Fruit fly (Drosophila melanogaster) whole organism, embryonic: Measurements from ENCODE around the gene Pp1-87B.

Experiments
- CG10209 ChIP-seq: fragments of 200-800 bp; sonication (Bioruptor generic); optimal IDR thresholded peaks from 3 replicates; lab custom pipeline; 2017; ENCODE audit warnings: missing biosample characterization, mild to moderate bottlenecking, missing genetic modification characterization, missing genetic modification reagents
- CG10565 ChIP-seq: fragments of 200-800 bp; sonication (Bioruptor generic); optimal IDR thresholded peaks from 3 replicates; lab custom pipeline; 2016; ENCODE audit warnings: missing biosample characterization, mild to moderate bottlenecking, missing genetic modification characterization
- CG11398 ChIP-seq: fragments of 200-800 bp; sonication (Bioruptor generic); optimal IDR thresholded peaks from 2 replicates; lab custom pipeline; 2016; ENCODE audit warnings: missing biosample characterization, missing genetic modification characterization
- CG11456 ChIP-seq: fragments of 200-800 bp; sonication (Bioruptor generic); IDR thresholded peaks from 3 replicates; pipeline ENCODE4 v1.3.6; 2022; ENCODE audit warnings: missing biosample characterization, missing genetic modification characterization
- CG1233 ChIP-seq: fragments of 200-800 bp; sonication (Bioruptor generic); optimal IDR thresholded peaks from 4 replicates; lab custom pipeline; 2018; ENCODE audit warnings: missing biosample characterization, mild to moderate bottlenecking, missing genetic modification characterization
- CG12769 ChIP-seq: fragments of 200-800 bp; sonication (Bioruptor generic); optimal IDR thresholded peaks from 2 replicates; lab custom pipeline; 2019; ENCODE audit warnings: missing biosample characterization, mild to moderate bottlenecking, missing genetic modification characterization, moderate library complexity
- CG15601 ChIP-seq: fragments of 200-800 bp; sonication (Bioruptor generic); optimal IDR thresholded peaks from 3 replicates; lab custom pipeline; 2019; ENCODE audit warnings: missing biosample characterization, mild to moderate bottlenecking, missing genetic modification characterization, moderate library complexity
- CG1647 ChIP-seq: fragments of 200-800 bp; sonication (Bioruptor generic); optimal IDR thresholded peaks from 3 replicates; lab custom pipeline; 2016; ENCODE audit warnings: missing biosample characterization, missing genetic modification characterization
- CG18599 ChIP-seq: fragments of 200-800 bp; sonication (Bioruptor generic); optimal IDR thresholded peaks from 3 replicates; lab custom pipeline; 2017; ENCODE audit warnings: missing biosample characterization, missing genetic modification characterization, mild to moderate bottlenecking, moderate library complexity, missing genetic modification reagents
- CG2120 ChIP-seq: fragments of 200-800 bp; sonication (Bioruptor generic); optimal IDR thresholded peaks from 3 replicates; lab custom pipeline; 2016; ENCODE audit warnings: missing biosample characterization, missing genetic modification characterization
- CG2202 ChIP-seq: fragments of 200-800 bp; sonication (Bioruptor generic); optimal IDR thresholded peaks from 2 replicates; lab custom pipeline; 2018; ENCODE audit warnings: missing biosample characterization, mild to moderate bottlenecking, missing genetic modification characterization
- CG30403 ChIP-seq: fragments of 200-800 bp; sonication (Bioruptor generic); optimal IDR thresholded peaks from 3 replicates; lab custom pipeline; 2016; ENCODE audit warnings: missing biosample characterization, missing genetic modification characterization
- CG5245 ChIP-seq: fragments of 200-800 bp; sonication (Bioruptor generic); optimal IDR thresholded peaks from 3 replicates; lab custom pipeline; 2016; ENCODE audit warnings: missing biosample characterization, missing genetic modification characterization
- CG7271 ChIP-seq: fragments of 200-800 bp; sonication (Bioruptor generic); optimal IDR thresholded peaks from 2 replicates; lab custom pipeline; 2018; ENCODE audit warnings: missing biosample characterization, mild to moderate bottlenecking, missing genetic modification characterization, moderate library complexity
- CG7745 ChIP-seq: fragments of 200-800 bp; sonication (Bioruptor generic); optimal IDR thresholded peaks from 2 replicates; lab custom pipeline; 2018; ENCODE audit warnings: missing biosample characterization, mild to moderate bottlenecking, missing genetic modification characterization, moderate library complexity
- CG7786 ChIP-seq: fragments of 200-800 bp; sonication (Bioruptor generic); optimal IDR thresholded peaks from 2 replicates; lab custom pipeline; 2016; ENCODE audit warnings: missing biosample characterization, missing genetic modification characterization
- CG8924 ChIP-seq: fragments of 200-800 bp; optimal IDR thresholded peaks from 3 replicates; lab custom pipeline; 2019; ENCODE audit warnings: missing biosample characterization, mild to moderate bottlenecking, missing genetic modification characterization, moderate library complexity
- D ChIP-seq, 2 experiments: fragments of 200-800 bp in 1 of 2; fragments of >200 bp in 1 of 2; sonication (Bioruptor generic) in 1 of 2; optimal IDR thresholded peaks; 2 replicates in 1 of 2; 3 replicates in 1 of 2; lab custom pipeline; 2017; ENCODE audit warnings: mild to moderate bottlenecking in 1 of 2, missing biosample characterization in 1 of 2, missing genetic modification characterization in 1 of 2, missing genetic modification reagents in 1 of 2
- Drgx ChIP-seq: fragments of 200-800 bp; sonication (Bioruptor generic); IDR thresholded peaks from 2 replicates; pipeline ENCODE4 v1.3.6; 2022; ENCODE audit warnings: missing biosample characterization, missing genetic modification characterization
- Ets97D ChIP-seq: fragments of 200-800 bp; sonication (Bioruptor generic); optimal IDR thresholded peaks from 3 replicates; lab custom pipeline; 2016; ENCODE audit warnings: missing biosample characterization, missing genetic modification characterization
- HHEX ChIP-seq: fragments of 200-800 bp; sonication (Bioruptor generic); optimal IDR thresholded peaks from 3 replicates; lab custom pipeline; 2017; ENCODE audit warnings: missing biosample characterization, mild to moderate bottlenecking, missing genetic modification characterization, missing genetic modification reagents
- Hey ChIP-seq: fragments of 200-800 bp; sonication (Bioruptor generic); optimal IDR thresholded peaks from 3 replicates; lab custom pipeline; 2018; ENCODE audit warnings: missing biosample characterization, mild to moderate bottlenecking, missing genetic modification characterization
- MBD-R2 ChIP-seq: fragments of 200-800 bp; sonication (Bioruptor generic); IDR thresholded peaks from 2 replicates; pipeline ENCODE4 v1.3.6; 2022; ENCODE audit warnings: missing biosample characterization, missing genetic modification characterization
- Myb ChIP-seq: fragments of 200-800 bp; sonication (Bioruptor generic); optimal IDR thresholded peaks from 2 replicates; lab custom pipeline; 2016; ENCODE audit warnings: missing biosample characterization, missing genetic modification characterization
- Opbp ChIP-seq: fragments of 200-800 bp; sonication (Bioruptor generic); IDR thresholded peaks from 3 replicates; pipeline ENCODE4 v1.3.6; 2022; ENCODE audit warnings: missing biosample characterization, missing genetic modification characterization; ENCODE audit not compliant: partially characterized antibody
- Optix ChIP-seq: fragments of 200-800 bp; sonication (Bioruptor generic); IDR thresholded peaks from 3 replicates; pipeline ENCODE4 v1.3.6; 2022; ENCODE audit warnings: missing biosample characterization, missing genetic modification characterization
- Ravus ChIP-seq: fragments of 200-800 bp; sonication (Bioruptor generic); IDR thresholded peaks from 2 replicates; pipeline ENCODE4 v1.3.6; 2022; ENCODE audit warnings: missing biosample characterization, missing genetic modification characterization
- Rx ChIP-seq: fragments of 200-800 bp; sonication (Bioruptor generic); IDR thresholded peaks from 2 replicates; pipeline ENCODE4 v1.3.6; 2022; ENCODE audit warnings: missing biosample characterization, missing genetic modification characterization
- Spps ChIP-seq: fragments of 200-800 bp; sonication (Bioruptor generic); optimal IDR thresholded peaks from 2 replicates; lab custom pipeline; 2018; ENCODE audit warnings: missing biosample characterization, mild to moderate bottlenecking, missing genetic modification characterization
- Sry-β ChIP-seq: fragments of 200-800 bp; sonication (Bioruptor generic); optimal IDR thresholded peaks from 2 replicates; lab custom pipeline; 2018; ENCODE audit warnings: missing biosample characterization, mild to moderate bottlenecking, missing genetic modification characterization, moderate library complexity
- abd-A ChIP-seq: fragments of 200-800 bp; sonication (Bioruptor generic); optimal IDR thresholded peaks from 3 replicates; lab custom pipeline; 2019; ENCODE audit warnings: missing biosample characterization, mild to moderate bottlenecking, missing genetic modification characterization, moderate library complexity
- btn ChIP-seq: fragments of 200-800 bp; sonication (Bioruptor generic); optimal IDR thresholded peaks from 2 replicates; lab custom pipeline; 2016; ENCODE audit warnings: missing biosample characterization, missing genetic modification characterization
- cg ChIP-seq: fragments of 200-800 bp; sonication (Bioruptor generic); optimal IDR thresholded peaks from 3 replicates; lab custom pipeline; 2019; ENCODE audit warnings: missing biosample characterization, mild to moderate bottlenecking, missing genetic modification characterization, moderate library complexity
- corto ChIP-seq: fragments of 200-800 bp; sonication (Bioruptor generic); optimal IDR thresholded peaks from 2 replicates; lab custom pipeline; 2016; ENCODE audit warnings: missing biosample characterization, mild to moderate bottlenecking, missing genetic modification characterization, moderate library complexity
- dm ChIP-seq: fragments of 200-800 bp; sonication (Bioruptor generic); optimal IDR thresholded peaks from 3 replicates; lab custom pipeline; 2016; ENCODE audit warnings: missing biosample characterization, missing genetic modification characterization
- eyg ChIP-seq: fragments of 200-800 bp; sonication (Bioruptor generic); optimal IDR thresholded peaks from 3 replicates; lab custom pipeline; 2016; ENCODE audit warnings: missing biosample characterization, missing genetic modification characterization
- gsb ChIP-seq: fragments of 200-800 bp; sonication (Bioruptor generic); IDR thresholded peaks from 2 replicates; pipeline ENCODE4 v1.3.6; 2022; ENCODE audit warnings: missing biosample characterization, missing genetic modification characterization
- hth ChIP-seq: fragments of >200 bp; optimal IDR thresholded peaks from 2 replicates; lab custom pipeline; 2017; ENCODE audit warnings: inconsistent platforms
- ind ChIP-seq: fragments of 200-800 bp; sonication (Bioruptor generic); optimal IDR thresholded peaks from 3 replicates; lab custom pipeline; 2016; ENCODE audit warnings: missing biosample characterization, missing genetic modification characterization
- lov ChIP-seq, 2 experiments: fragments of 200-800 bp in 1 of 2; fragments of >200 bp in 1 of 2; sonication (Bioruptor generic) in 1 of 2; IDR thresholded peaks in 1 of 2; optimal IDR thresholded peaks in 1 of 2; 2 replicates in 1 of 2; 3 replicates in 1 of 2; pipeline versions ENCODE4 v1.3.6 to Lab custom; 2017 to 2022; ENCODE audit warnings: missing biosample characterization in 1 of 2, missing genetic modification characterization in 1 of 2
- nerfin-1 ChIP-seq: fragments of 200-800 bp; sonication (Bioruptor generic); optimal IDR thresholded peaks from 3 replicates; lab custom pipeline; 2019; ENCODE audit warnings: missing biosample characterization, mild to moderate bottlenecking, missing genetic modification characterization, moderate library complexity
- slp2 ChIP-seq: fragments of 200-800 bp; sonication (Bioruptor generic); optimal IDR thresholded peaks from 2 replicates; lab custom pipeline; 2016; ENCODE audit warnings: missing biosample characterization, missing genetic modification characterization
- sna ChIP-seq: fragments of 200-800 bp; sonication (Bioruptor generic); IDR thresholded peaks from 2 replicates; pipeline ENCODE4 v1.3.6; 2022; ENCODE audit warnings: missing biosample characterization, missing genetic modification characterization; ENCODE audit not compliant: partially characterized antibody
- sqz ChIP-seq: fragments of 200-800 bp; sonication (Bioruptor generic); optimal IDR thresholded peaks from 3 replicates; lab custom pipeline; 2018; ENCODE audit warnings: missing biosample characterization, mild to moderate bottlenecking, missing genetic modification characterization
- sug ChIP-seq: fragments of 200-800 bp; optimal IDR thresholded peaks from 2 replicates; lab custom pipeline; 2019; ENCODE audit warnings: missing biosample characterization, mild to moderate bottlenecking, missing genetic modification characterization, moderate library complexity
- toy ChIP-seq: fragments of 200-800 bp; sonication (Bioruptor generic); IDR thresholded peaks from 2 replicates; pipeline ENCODE4 v1.3.6; 2022; ENCODE audit warnings: missing biosample characterization, missing genetic modification characterization
- wek ChIP-seq: fragments of 200-800 bp; sonication (Bioruptor generic); optimal IDR thresholded peaks from 3 replicates; lab custom pipeline; 2018; ENCODE audit warnings: missing biosample characterization, mild to moderate bottlenecking, missing genetic modification characterization, moderate library complexity
- zen2 ChIP-seq: fragments of 200-800 bp; sonication (Bioruptor generic); IDR thresholded peaks from 3 replicates; pipeline ENCODE4 v1.3.6; 2022; ENCODE audit warnings: missing biosample characterization, missing genetic modification characterization; ENCODE audit not compliant: partially characterized antibody

The Pp1-87B gene

DNA sequence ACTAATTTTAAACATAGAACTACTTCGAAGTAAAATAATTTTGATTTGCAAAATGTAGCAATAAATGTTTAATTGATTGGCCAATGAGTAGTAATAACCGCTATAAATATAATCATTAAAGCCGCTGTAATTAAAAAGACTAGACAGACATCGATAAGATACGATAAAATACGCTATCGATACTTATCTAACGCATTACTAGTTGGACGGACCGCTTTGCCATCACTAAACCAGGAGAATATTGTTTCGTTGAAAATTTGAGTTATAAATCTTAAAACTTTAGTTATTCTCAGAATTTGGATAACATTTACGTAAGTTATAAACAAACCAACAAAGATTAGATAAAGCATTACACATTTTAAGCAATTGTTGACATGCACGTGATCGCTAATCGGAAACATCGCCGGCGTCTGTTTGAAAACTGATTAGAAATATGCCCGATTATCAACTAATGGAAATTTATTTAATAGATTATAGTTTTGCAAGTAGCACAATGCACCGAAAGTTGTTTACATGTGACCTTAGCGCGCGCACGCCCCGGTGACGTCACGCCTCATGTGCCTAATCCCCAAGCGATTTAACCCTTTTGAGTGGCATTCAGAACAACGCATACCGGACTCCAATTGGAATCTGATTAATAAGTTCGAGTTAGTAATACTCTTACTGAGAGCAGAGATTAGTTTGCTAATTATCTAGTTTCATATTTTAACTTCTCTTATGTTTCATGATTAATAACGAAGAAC lies 13.9 kb upstream of the Pp1-87B start, which contains the start of gene Desat1 (continued):
- TF ChIP-seq CG10209, result no peak
- TF ChIP-seq CG1233 (GFP tag; lab: Kevin White, UChicago), result no peak
- TF ChIP-seq CG2202 (tag; lab: Kevin White, UChicago), result no peak
- no peak for TF ChIP-seq lov (optimal IDR thresholded peaks at IDR 0.05; lab: Kevin White, UChicago)
- no peak for TF ChIP-seq lov (GFP tag; IDR thresholded peaks at IDR 0.05; lab: Robert Waterston, UW)
- TF ChIP-seq sna (GFP tag; lab: Robert Waterston, UW), result peak; percentile 93
- peak; percentile 85 for TF ChIP-seq Myb (GFP tag; lab: Kevin White, UChicago)
- TF ChIP-seq eyg (GFP tag; lab: Kevin White, UChicago), result no peak
- TF ChIP-seq corto, result no peak
- peak; percentile 88 for TF ChIP-seq zen2 (GFP tag; lab: Robert Waterston, UW)
- TF ChIP-seq Rx (GFP tag; lab: Robert Waterston, UW), result no peak
- TF ChIP-seq Spps, result no peak
- TF ChIP-seq CG5245 (GFP tag; lab: Kevin White, UChicago), result no peak
- peak; percentile 19 for TF ChIP-seq nerfin-1 (tag; lab: Kevin White, UChicago)
- TF ChIP-seq gsb (GFP tag; lab: Robert Waterston, UW), result no peak
- no peak for TF ChIP-seq CG7745 (tag; lab: Kevin White, UChicago)
- peak; percentile 8 for TF ChIP-seq CG30403 (GFP tag; lab: Kevin White, UChicago)
- no peak for TF ChIP-seq D (optimal IDR thresholded peaks at IDR 0.05; lab: Kevin White, UChicago)
- no peak for TF ChIP-seq D (GFP tag; optimal IDR thresholded peaks at IDR 0.05; lab: Kevin White, UChicago)
- no peak for TF ChIP-seq CG10565 (GFP tag; lab: Kevin White, UChicago)
- no peak for TF ChIP-seq dm (GFP tag; lab: Kevin White, UChicago)
- TF ChIP-seq CG11456, result no peak
- TF ChIP-seq ind (GFP tag; lab: Kevin White, UChicago), result no peak
- no peak for TF ChIP-seq Drgx (GFP tag; lab: Robert Waterston, UW)
- no peak for TF ChIP-seq CG18599 (GFP tag; lab: Kevin White, UChicago)
- TF ChIP-seq CG1647, result no peak
- no peak for TF ChIP-seq sqz
- no peak for TF ChIP-seq CG7786 (GFP tag; lab: Kevin White, UChicago)
- no peak for TF ChIP-seq abd-A (tag; lab: Kevin White, UChicago)
- TF ChIP-seq wek (GFP tag; lab: Kevin White, UChicago), result no peak
- TF ChIP-seq toy, result no peak
- no peak for TF ChIP-seq cg (GFP tag; lab: Kevin White, UChicago)
- TF ChIP-seq Sry-β (GFP tag; lab: Kevin White, UChicago), result peak; percentile 55
- TF ChIP-seq CG11398 (GFP tag; lab: Kevin White, UChicago), result no peak
- TF ChIP-seq Hey (tag; lab: Kevin White, UChicago), result no peak
- no peak for TF ChIP-seq hth (lab: Kevin White, UChicago)
- TF ChIP-seq sug (tag; lab: Kevin White, UChicago), result peak; percentile 22
- no peak for TF ChIP-seq CG7271 (tag; lab: Kevin White, UChicago)
- no peak for TF ChIP-seq CG15601 (tag; lab: Kevin White, UChicago)
- TF ChIP-seq Optix (GFP tag; lab: Robert Waterston, UW), result no peak
- TF ChIP-seq Ravus, result no peak
- peak; percentile 51 for TF ChIP-seq CG2120 (GFP tag; lab: Kevin White, UChicago)
- no peak for TF ChIP-seq CG12769 (tag; lab: Kevin White, UChicago)
- no peak for TF ChIP-seq btn (GFP tag; lab: Kevin White, UChicago)
- TF ChIP-seq Ets97D (GFP tag; lab: Kevin White, UChicago), result peak; percentile 51
- TF ChIP-seq CG8924 (tag; lab: Kevin White, UChicago), result peak; percentile 34
- TF ChIP-seq MBD-R2 (GFP tag; lab: Robert Waterston, UW), result peak; percentile 54
- no peak for TF ChIP-seq HHEX (GFP tag; lab: Kevin White, UChicago)
- TF ChIP-seq slp2 (GFP tag; lab: Kevin White, UChicago), result no peak
- TF ChIP-seq Opbp (GFP tag; lab: Robert Waterston, UW), result peak; percentile 93
